Worm (Caenorhabditis elegans): ENCODE measurements around the gene hoe-1.

hoe-1 gene

ce11 chrIV:4763844-4764243 lies 19.8 kb upstream of the hoe-1 start, which contains the start of gene Y17G9B.2:
TSS of gene Y17G9B.2 (plus strand) at chrIV:4764144.
- TF ChIP-seq ceh-13 (GFP tag; optimal IDR thresholded peaks at IDR 0.05) (no peak), hmg-4 (GFP tag; optimal IDR thresholded peaks at IDR 0.05) (no peak), flt-1 (GFP tag; IDR thresholded peaks at IDR 0.05) (no peak), pes-1 (GFP tag; IDR thresholded peaks at IDR 0.05) (no peak), hmbx-1 (tag; optimal IDR thresholded peaks at IDR 0.05) (no peak), tbx-37 (GFP tag; conservative IDR thresholded peaks at IDR 0.05) (no peak), scrt-1 (GFP tag; IDR thresholded peaks at IDR 0.05) (no peak), ets-7 (tag; optimal IDR thresholded peaks at IDR 0.05) (no peak), B0310.2 (tag; optimal IDR thresholded peaks at IDR 0.05) (no peak), F13C5.2 (tag; optimal IDR thresholded peaks at IDR 0.05) (no peak), tra-4 (tag; optimal IDR thresholded peaks at IDR 0.05) (no peak), sea-1 (GFP tag; conservative IDR thresholded peaks at IDR 0.05) (no peak), ama-1 (optimal IDR thresholded peaks at IDR 0.05) (no peak)

ce11 chrIV:4760378-4761084 lies 16.5 kb upstream of the hoe-1 start, which contains the start of the genes memi-1 and cyp-31A3:
TSS of gene memi-1 (minus strand) at chrIV:4760428.
TSS of gene cyp-31A3 (plus strand) at chrIV:4761049.
- TF ChIP-seq ceh-13 (GFP tag; optimal IDR thresholded peaks at IDR 0.05), result no peak

ce11 chrIV:4758659-4759058 lies 14.6 kb upstream of the hoe-1 start, which contains the start of gene Y17G9B.8:
TSS of gene Y17G9B.8 (minus strand) at chrIV:4758840.
- TF ChIP-seq ceh-36 (tag; optimal IDR thresholded peaks at IDR 0.05) (no peak), hmbx-1 (tag; optimal IDR thresholded peaks at IDR 0.05) (no peak), tbx-11 (GFP tag; IDR thresholded peaks at IDR 0.05) (no peak), hmg-4 (GFP tag; optimal IDR thresholded peaks at IDR 0.05) (no peak), tbx-37 (GFP tag; conservative IDR thresholded peaks at IDR 0.05) (no peak), pes-1 (GFP tag; IDR thresholded peaks at IDR 0.05) (no peak), tra-4 (tag; optimal IDR thresholded peaks at IDR 0.05) (no peak), ets-7 (tag; optimal IDR thresholded peaks at IDR 0.05) (no peak), F13C5.2 (tag; optimal IDR thresholded peaks at IDR 0.05) (no peak), ceh-13 (GFP tag; optimal IDR thresholded peaks at IDR 0.05) (no peak), sea-1 (GFP tag; conservative IDR thresholded peaks at IDR 0.05) (no peak), ama-1 (optimal IDR thresholded peaks at IDR 0.05) (no peak), scrt-1 (GFP tag; IDR thresholded peaks at IDR 0.05) (no peak), hnd-1 (tag; optimal IDR thresholded peaks at IDR 0.05) (no peak), aly-1 (tag; optimal IDR thresholded peaks at IDR 0.05) (no peak), flt-1 (GFP tag; IDR thresholded peaks at IDR 0.05) (no peak), B0310.2 (tag; optimal IDR thresholded peaks at IDR 0.05) (no peak)

- TF ChIP-seq B0310.2 (tag; optimal IDR thresholded peaks at IDR 0.05) (no peak), pes-1 (GFP tag; IDR thresholded peaks at IDR 0.05) (no peak), hmbx-1 (tag; optimal IDR thresholded peaks at IDR 0.05) (no peak), sea-1 (GFP tag; conservative IDR thresholded peaks at IDR 0.05) (no peak), F13C5.2 (tag; optimal IDR thresholded peaks at IDR 0.05) (no peak), ceh-13 (GFP tag; optimal IDR thresholded peaks at IDR 0.05) (no peak), ama-1 (optimal IDR thresholded peaks at IDR 0.05) (no peak), aly-1 (tag; optimal IDR thresholded peaks at IDR 0.05) (no peak), ceh-36 (tag; optimal IDR thresholded peaks at IDR 0.05) (no peak), tbx-37 (GFP tag; conservative IDR thresholded peaks at IDR 0.05) (no peak), hmg-4 (GFP tag; optimal IDR thresholded peaks at IDR 0.05) (no peak), flt-1 (GFP tag; IDR thresholded peaks at IDR 0.05) (no peak)
Observed at ce11 chrIV:4755929-4756655, 12.0 kb upstream of the hoe-1 start, which contains the start of the genes fbxb-77 and Y17G9B.11. TSS of gene fbxb-77 (minus strand) at chrIV:4756157. TSS of gene Y17G9B.11 (plus strand) at chrIV:4756605.

ce11 chrIV:4751814-4752213 lies 7.7 kb upstream of the hoe-1 start, which contains the start of gene Y17G9B.4:
TSS of gene Y17G9B.4 (plus strand) at chrIV:4752119.
- TF ChIP-seq ceh-13 (GFP tag; optimal IDR thresholded peaks at IDR 0.05) (no peak), hmg-4 (GFP tag; optimal IDR thresholded peaks at IDR 0.05) (no peak), pes-1 (GFP tag; IDR thresholded peaks at IDR 0.05) (no peak), ama-1 (optimal IDR thresholded peaks at IDR 0.05) (no peak), sea-1 (GFP tag; conservative IDR thresholded peaks at IDR 0.05) (no peak), F13C5.2 (tag; optimal IDR thresholded peaks at IDR 0.05) (no peak), aly-1 (tag; optimal IDR thresholded peaks at IDR 0.05) (no peak), hmbx-1 (tag; optimal IDR thresholded peaks at IDR 0.05) (no peak), B0310.2 (tag; optimal IDR thresholded peaks at IDR 0.05) (no peak), flt-1 (GFP tag; IDR thresholded peaks at IDR 0.05) (no peak), tra-4 (tag; optimal IDR thresholded peaks at IDR 0.05) (no peak), tbx-37 (GFP tag; conservative IDR thresholded peaks at IDR 0.05) (no peak), tbx-11 (GFP tag; IDR thresholded peaks at IDR 0.05) (no peak), hnd-1 (tag; optimal IDR thresholded peaks at IDR 0.05) (no peak), scrt-1 (GFP tag; IDR thresholded peaks at IDR 0.05) (no peak), ceh-36 (tag; optimal IDR thresholded peaks at IDR 0.05) (no peak), ets-7 (tag; optimal IDR thresholded peaks at IDR 0.05) (no peak)

ce11 chrIV:4749728-4750278 lies 5.7 kb upstream of the hoe-1 start, which contains the start of the genes rpl-20 and Y17G9B.5:
TSS of gene rpl-20 (minus strand) at chrIV:4749778.
TSS of gene Y17G9B.5 (plus strand) at chrIV:4750240.
- TF ChIP-seq tra-4 (tag; optimal IDR thresholded peaks at IDR 0.05), result peak; percentile 73
- no peak for TF ChIP-seq aly-1 (tag; optimal IDR thresholded peaks at IDR 0.05)
- TF ChIP-seq B0310.2 (tag; optimal IDR thresholded peaks at IDR 0.05), result peak; percentile 49
- TF ChIP-seq ceh-36 (tag; optimal IDR thresholded peaks at IDR 0.05), result peak; percentile 85
- TF ChIP-seq hmg-4 (GFP tag; optimal IDR thresholded peaks at IDR 0.05), result peak; percentile 81
- peak; percentile 81 for TF ChIP-seq pes-1 (GFP tag; IDR thresholded peaks at IDR 0.05)
- peak; percentile 87 for TF ChIP-seq sea-1 (GFP tag; conservative IDR thresholded peaks at IDR 0.05)
- TF ChIP-seq ceh-13 (GFP tag; optimal IDR thresholded peaks at IDR 0.05), result peak; percentile 63
- TF ChIP-seq ets-7 (tag; optimal IDR thresholded peaks at IDR 0.05), result peak; percentile 54
- TF ChIP-seq ama-1 (optimal IDR thresholded peaks at IDR 0.05), result no peak
- peak; percentile 84 for TF ChIP-seq flt-1 (GFP tag; IDR thresholded peaks at IDR 0.05)
- peak; percentile 78 for TF ChIP-seq tbx-11 (GFP tag; IDR thresholded peaks at IDR 0.05)
- peak; percentile 72 for TF ChIP-seq hnd-1 (tag; optimal IDR thresholded peaks at IDR 0.05)
- TF ChIP-seq tbx-37 (GFP tag; conservative IDR thresholded peaks at IDR 0.05), result peak; percentile 76
- peak; percentile 99 for TF ChIP-seq F13C5.2 (tag; optimal IDR thresholded peaks at IDR 0.05)
- peak; percentile 80 for TF ChIP-seq scrt-1 (GFP tag; IDR thresholded peaks at IDR 0.05)
- peak; percentile 75 for TF ChIP-seq hmbx-1 (tag; optimal IDR thresholded peaks at IDR 0.05)
